Worm (Caenorhabditis elegans) whole organism, early embryonic: Measurements from ENCODE around the gene ztf-14.

Experiments
- ama-1 ChIP-seq: fragments of 150-350 bp; optimal IDR thresholded peaks from 2 replicates; lab custom pipeline; 2014
- hmbx-1 ChIP-seq: sonication (generic microtip); optimal IDR thresholded peaks from 2 replicates; lab custom pipeline; 2016; ENCODE audit warnings: mild to moderate bottlenecking, missing genetic modification characterization, missing compliant biosample characterization
- scrt-1 ChIP-seq: fragments of 200-800 bp; sonication (Bioruptor generic); IDR thresholded peaks from 2 replicates; pipeline ENCODE4 v1.3.6; 2022; ENCODE audit warnings: missing genetic modification characterization, missing compliant biosample characterization

- TF ChIP-seq ama-1 (lab: Kevin White, UChicago) (no peak), scrt-1 (GFP tag; lab: Robert Waterston, UW) (no peak), hmbx-1 (no peak)
Measured at ce11 chrX:14466532-14466931, 29.4 kb upstream of the ztf-14 start, which contains the start of gene M163.21.
